Worm (Caenorhabditis elegans): ENCODE results near the gene C07A9.13.

DNA sequence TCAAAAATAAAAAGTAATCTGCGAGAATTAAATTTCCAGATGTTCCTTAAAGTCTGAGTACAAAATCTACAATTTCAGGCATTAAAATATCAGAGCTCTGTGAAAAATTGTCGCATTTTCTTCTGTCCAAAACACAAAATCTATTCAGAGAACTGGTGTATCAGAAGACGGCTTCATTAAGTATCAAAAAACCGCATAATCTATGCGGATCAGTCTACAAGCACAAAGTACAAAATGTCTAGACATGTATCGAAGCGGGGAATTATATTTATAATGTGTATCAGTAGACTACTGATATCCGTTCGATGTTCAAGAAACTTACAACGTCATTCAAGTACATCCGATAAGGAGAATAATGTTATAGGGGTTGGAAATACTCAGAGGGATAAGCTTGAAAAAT lies 11.6 kb downstream of the C07A9.13 start:
- TF ChIP-seq ama-1 (optimal IDR thresholded peaks at IDR 0.05) (no peak), tbx-37 (GFP tag; conservative IDR thresholded peaks at IDR 0.05) (no peak), ets-7 (tag; optimal IDR thresholded peaks at IDR 0.05) (no peak), hnd-1 (tag; optimal IDR thresholded peaks at IDR 0.05) (no peak), tbx-11 (GFP tag; IDR thresholded peaks at IDR 0.05) (no peak), scrt-1 (GFP tag; IDR thresholded peaks at IDR 0.05) (no peak), hmg-4 (GFP tag; optimal IDR thresholded peaks at IDR 0.05) (no peak), flt-1 (GFP tag; IDR thresholded peaks at IDR 0.05) (no peak), hmbx-1 (tag; optimal IDR thresholded peaks at IDR 0.05) (no peak), ceh-13 (GFP tag; optimal IDR thresholded peaks at IDR 0.05) (no peak)
